Worm (Caenorhabditis elegans) whole organism, late embryonic: Measurements from ENCODE around the gene F49F1.10.

Experiments used
- C38D4.7 ChIP-seq: fragments of 200-800 bp; sonication (Bioruptor generic); optimal IDR thresholded peaks from 2 replicates; lab custom pipeline; 2018; ENCODE audit warnings: mild to moderate bottlenecking, missing genetic modification characterization, moderate library complexity, missing compliant biosample characterization
- ama-1 ChIP-seq: fragments of 150-350 bp; optimal IDR thresholded peaks from 2 replicates; lab custom pipeline; 2014
- ceh-19 ChIP-seq: fragments of 200-800 bp; sonication (Bioruptor generic); optimal IDR thresholded peaks from 2 replicates; lab custom pipeline; 2018; ENCODE audit warnings: mild to moderate bottlenecking, missing genetic modification characterization, missing compliant biosample characterization
- ceh-9 ChIP-seq: sonication (generic microtip); optimal IDR thresholded peaks from 2 replicates; lab custom pipeline; 2016; ENCODE audit warnings: mild to moderate bottlenecking, missing genetic modification characterization, inconsistent platforms, missing compliant biosample characterization
- dmd-4 ChIP-seq: sonication (generic microtip); optimal IDR thresholded peaks from 2 replicates; lab custom pipeline; 2016; ENCODE audit warnings: borderline replicate concordance, missing genetic modification characterization, missing compliant biosample characterization
- elt-4 ChIP-seq: sonication (generic microtip); optimal IDR thresholded peaks from 2 replicates; lab custom pipeline; 2016; ENCODE audit warnings: missing genetic modification characterization, missing compliant biosample characterization
- pat-9 ChIP-seq: fragments of 200-800 bp; sonication (Bioruptor generic); optimal IDR thresholded peaks from 2 replicates; lab custom pipeline; 2018; ENCODE audit warnings: mild to moderate bottlenecking, missing genetic modification characterization, moderate library complexity, missing compliant biosample characterization

DNA sequence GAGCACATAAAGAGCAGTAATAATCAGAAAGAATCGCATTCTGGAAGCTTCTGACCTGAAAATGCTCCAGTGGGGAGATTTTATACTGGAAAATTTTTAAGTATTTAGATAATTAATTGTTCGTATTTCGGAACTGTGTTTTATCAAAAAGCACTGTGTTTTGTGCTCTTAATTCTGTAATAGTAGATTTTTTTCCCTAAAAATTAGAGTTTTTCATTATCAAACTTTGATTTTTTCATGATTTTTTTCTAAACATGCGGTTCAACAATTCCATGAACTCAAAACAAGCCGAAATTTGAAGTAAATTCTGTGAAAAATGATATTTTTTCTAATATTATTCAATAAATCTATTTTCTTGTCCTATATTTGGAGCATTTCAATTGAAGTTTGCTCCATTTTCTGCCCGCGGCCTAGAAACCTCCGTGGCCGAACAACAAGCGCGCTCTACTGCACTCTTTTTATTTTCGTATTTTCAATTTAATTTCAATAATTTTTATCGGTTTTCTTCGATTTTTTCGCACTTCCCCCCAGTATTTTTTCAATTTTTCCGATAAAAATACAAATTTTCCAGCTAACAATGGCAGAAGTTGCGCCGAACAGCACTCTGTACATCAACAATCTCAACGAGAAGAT lies 32.7 kb upstream of the F49F1.10 start, which contains the start of the genes K08D10.13 and rnp-2:
- TF ChIP-seq C38D4.7 = no peak
- TF ChIP-seq dmd-4 (tag; lab: Kevin White, UChicago) = no peak
- TF ChIP-seq ama-1 (lab: Kevin White, UChicago) = no peak
- TF ChIP-seq pat-9 (tag; lab: Kevin White, UChicago) = no peak
- no peak for TF ChIP-seq ceh-9
- no peak for TF ChIP-seq elt-4 (tag; lab: Kevin White, UChicago)
- TF ChIP-seq ceh-19 (GFP tag; lab: Kevin White, UChicago) = no peak
